Worm (Caenorhabditis elegans): ENCODE data around the gene C50F4.6.

The C50F4.6 gene

ce11 chrV:9582594-9583322 is 36.9 kb downstream of the C50F4.6 start, which contains the start of gene rtfo-1:
Gene rtfo-1 (minus strand): TSS chrV:9582644.
- no peak for TF ChIP-seq fkh-10 (GFP tag; optimal IDR thresholded peaks at IDR 0.05)
- peak; percentile 86 for TF ChIP-seq mes-2 (tag; optimal IDR thresholded peaks at IDR 0.05; ENCODE audit: poor library complexity, severe bottlenecking)
- TF ChIP-seq nhr-102 (tag; optimal IDR thresholded peaks at IDR 0.05) = peak; percentile 8
- TF ChIP-seq arid-1 (GFP tag; conservative IDR thresholded peaks at IDR 0.05) = no peak
- TF ChIP-seq daf-8 (GFP tag; IDR thresholded peaks at IDR 0.05) = no peak
- TF ChIP-seq unc-130 (GFP tag; optimal IDR thresholded peaks at IDR 0.05) = peak; percentile 5
- no peak for TF ChIP-seq pha-4 (GFP tag; IDR thresholded peaks at IDR 0.05)
- TF ChIP-seq pha-4 (tag; optimal IDR thresholded peaks at IDR 0.05) = peak; percentile 24
- TF ChIP-seq cey-2 (tag; optimal IDR thresholded peaks at IDR 0.05; ENCODE audit: borderline replicate concordance, insufficient read depth) = no peak
- no peak for TF ChIP-seq nhr-10 (tag; optimal IDR thresholded peaks at IDR 0.05)
- no peak for TF ChIP-seq dmd-6 (GFP tag; IDR thresholded peaks at IDR 0.05)
- TF ChIP-seq Y75B8A.6 (GFP tag; IDR thresholded peaks at IDR 0.05) = no peak
- TF ChIP-seq mxl-3 (GFP tag; optimal IDR thresholded peaks at IDR 0.05) = no peak
- TF ChIP-seq zip-11 (GFP tag; IDR thresholded peaks at IDR 0.05) = no peak
- no peak for TF ChIP-seq unc-39 (tag; optimal IDR thresholded peaks at IDR 0.05)
- peak; percentile 25 for TF ChIP-seq nhr-6 (tag; optimal IDR thresholded peaks at IDR 0.05)
- TF ChIP-seq lir-3 (tag; optimal IDR thresholded peaks at IDR 0.05) = no peak
- no peak for TF ChIP-seq Y48G9A.11 (GFP tag; IDR thresholded peaks at IDR 0.05)
- TF ChIP-seq Y105C5A.15 (GFP tag; IDR thresholded peaks at IDR 0.05) = no peak
- TF ChIP-seq hlh-30 (tag; optimal IDR thresholded peaks at IDR 0.05; ENCODE audit: insufficient read depth) = peak; percentile 12
- no peak for TF ChIP-seq duxl-1 (tag; optimal IDR thresholded peaks at IDR 0.05; ENCODE audit: poor library complexity)
- peak; percentile 32 for TF ChIP-seq dpl-1 (GFP tag; optimal IDR thresholded peaks at IDR 0.05)
- TF ChIP-seq mep-1 (tag; optimal IDR thresholded peaks at IDR 0.05) = peak; percentile 58
- no peak for TF ChIP-seq dmd-8 (GFP tag; IDR thresholded peaks at IDR 0.05)
- peak; percentile 45 for TF ChIP-seq spr-1 (tag; optimal IDR thresholded peaks at IDR 0.05)
- peak; percentile 52; the same call in 1 of the 2 replicates for TF ChIP-seq hmg-1.1 (GFP tag; IDR thresholded peaks at IDR 0.05)
- TF ChIP-seq F44E2.7 (GFP tag; IDR thresholded peaks at IDR 0.05) = no peak
- TF ChIP-seq skn-1 (tag; optimal IDR thresholded peaks at IDR 0.05) = no peak
- TF ChIP-seq madf-5 (GFP tag; IDR thresholded peaks at IDR 0.05) = no peak

ce11 chrV:9583323-9583644 is 37.4 kb downstream of the C50F4.6 start, which contains the start of gene K09G1.1:
Gene K09G1.1 (plus strand): TSS chrV:9583545.
- TF ChIP-seq R02D3.7 (tag; optimal IDR thresholded peaks at IDR 0.05) (no peak), snpc-4 (tag; optimal IDR thresholded peaks at IDR 0.05) (no peak), madf-9 (GFP tag; conservative IDR thresholded peaks at IDR 0.05) (no peak), tra-1 (GFP tag; IDR thresholded peaks at IDR 0.05) (no peak), ztf-7 (tag; optimal IDR thresholded peaks at IDR 0.05) (no peak), T20F7.1 (GFP tag; optimal IDR thresholded peaks at IDR 0.05) (no peak), egl-43 (GFP tag; IDR thresholded peaks at IDR 0.05) (no peak), dmd-6 (GFP tag; IDR thresholded peaks at IDR 0.05) (no peak), sdz-12 (GFP tag; optimal IDR thresholded peaks at IDR 0.05) (no peak), F44E2.7 (GFP tag; IDR thresholded peaks at IDR 0.05) (no peak), arid-1 (GFP tag; conservative IDR thresholded peaks at IDR 0.05) (no peak), lir-3 (tag; optimal IDR thresholded peaks at IDR 0.05) (no peak), F37D6.2 (tag; optimal IDR thresholded peaks at IDR 0.05) (no peak), hif-1 (tag; optimal IDR thresholded peaks at IDR 0.05) (no peak), nhr-42 (GFP tag; IDR thresholded peaks at IDR 0.05) (no peak), aly-2 (tag; optimal IDR thresholded peaks at IDR 0.05) (no peak), F10B5.3 (tag; optimal IDR thresholded peaks at IDR 0.05) (no peak)

All from whole organism, L4 larva.